Fruit fly (Drosophila melanogaster) whole organism, embryonic: ENCODE measurements around the gene Usp1.

Source experiments
- Aef1 ChIP-seq: fragments of 200-800 bp; sonication (Bioruptor generic); IDR thresholded peaks from 3 replicates; pipeline ENCODE4 v1.3.6; 2022; ENCODE audit warnings: missing biosample characterization, missing genetic modification characterization
- Atf3 ChIP-seq: fragments of 200-800 bp; sonication (Bioruptor generic); optimal IDR thresholded peaks from 3 replicates; lab custom pipeline; 2016; ENCODE audit warnings: missing biosample characterization, missing genetic modification characterization
- Awh ChIP-seq: fragments of 200-800 bp; sonication (Bioruptor generic); IDR thresholded peaks from 2 replicates; pipeline ENCODE4, ENCODE4 v1.3.6; 2022; ENCODE audit warnings: missing biosample characterization, missing genetic modification characterization
- CG10321 ChIP-seq: fragments of 200-800 bp; sonication (Bioruptor generic); IDR thresholded peaks from 2 replicates; pipeline ENCODE4 v1.3.6; 2022; ENCODE audit warnings: missing biosample characterization, missing genetic modification characterization
- CG11247 ChIP-seq: fragments of 200-800 bp; sonication (Bioruptor generic); IDR thresholded peaks from 2 replicates; pipeline ENCODE4 v1.3.6; 2022; ENCODE audit warnings: missing biosample characterization, missing genetic modification characterization
- CG11456 ChIP-seq: fragments of 200-800 bp; sonication (Bioruptor generic); IDR thresholded peaks from 3 replicates; pipeline ENCODE4 v1.3.6; 2022; ENCODE audit warnings: missing biosample characterization, missing genetic modification characterization
- CG11695 ChIP-seq: fragments of 200-800 bp; sonication (Bioruptor generic); IDR thresholded peaks from 3 replicates; pipeline ENCODE4 v1.3.6; 2022; ENCODE audit warnings: missing biosample characterization, missing genetic modification characterization
- CG12071 ChIP-seq: fragments of 200-800 bp; sonication (Bioruptor generic); optimal IDR thresholded peaks from 3 replicates; lab custom pipeline; 2018; ENCODE audit warnings: missing biosample characterization, mild to moderate bottlenecking, missing genetic modification characterization
- CG12659 ChIP-seq: fragments of 200-800 bp; sonication (Bioruptor generic); optimal IDR thresholded peaks from 3 replicates; lab custom pipeline; 2017; ENCODE audit warnings: mild to moderate bottlenecking, missing biosample characterization, missing genetic modification reagents, missing genetic modification characterization
- CG14050 ChIP-seq: fragments of 200-800 bp; sonication (Bioruptor generic); IDR thresholded peaks from 3 replicates; pipeline ENCODE4 v1.3.6; 2022; ENCODE audit warnings: missing biosample characterization, missing genetic modification characterization
- CG14710 ChIP-seq: fragments of 200-800 bp; sonication (Bioruptor generic); optimal IDR thresholded peaks from 3 replicates; lab custom pipeline; 2019; ENCODE audit warnings: missing biosample characterization, mild to moderate bottlenecking, missing genetic modification characterization, moderate library complexity
- CG15269 ChIP-seq: fragments of 200-800 bp; sonication (Bioruptor generic); optimal IDR thresholded peaks from 2 replicates; lab custom pipeline; 2018; ENCODE audit warnings: missing biosample characterization, mild to moderate bottlenecking, missing genetic modification characterization, moderate library complexity
- CG2120 ChIP-seq: fragments of 200-800 bp; sonication (Bioruptor generic); optimal IDR thresholded peaks from 3 replicates; lab custom pipeline; 2016; ENCODE audit warnings: missing biosample characterization, missing genetic modification characterization
- CG30020 ChIP-seq: fragments of 200-800 bp; optimal IDR thresholded peaks from 2 replicates; lab custom pipeline; 2019; ENCODE audit warnings: missing biosample characterization, mild to moderate bottlenecking, missing genetic modification characterization, moderate library complexity
- CG4404 ChIP-seq: fragments of 200-800 bp; sonication (Bioruptor generic); IDR thresholded peaks from 2 replicates; pipeline ENCODE4 v1.3.6; 2022; ENCODE audit warnings: missing biosample characterization, missing genetic modification characterization
- CG6654 ChIP-seq: fragments of 200-800 bp; sonication (Bioruptor generic); optimal IDR thresholded peaks from 2 replicates; lab custom pipeline; 2017; ENCODE audit warnings: missing biosample characterization, mild to moderate bottlenecking, missing genetic modification characterization
- CG9609 ChIP-seq: fragments of 200-800 bp; sonication (Bioruptor generic); optimal IDR thresholded peaks from 3 replicates; lab custom pipeline; 2016; ENCODE audit warnings: missing biosample characterization, missing genetic modification characterization
- CkIIα-i1 ChIP-seq: fragments of 200-800 bp; sonication (Bioruptor generic); IDR thresholded peaks from 2 replicates; pipeline ENCODE4 v1.3.6; 2022; ENCODE audit warnings: missing biosample characterization, missing genetic modification characterization
- D ChIP-seq, 2 experiments: fragments of 200-800 bp in 1 of 2; fragments of >200 bp in 1 of 2; sonication (Bioruptor generic) in 1 of 2; optimal IDR thresholded peaks; 2 replicates in 1 of 2; 3 replicates in 1 of 2; lab custom pipeline; 2017; ENCODE audit warnings: mild to moderate bottlenecking in 1 of 2, missing biosample characterization in 1 of 2, missing genetic modification characterization in 1 of 2, missing genetic modification reagents in 1 of 2
- D19B ChIP-seq: fragments of 200-800 bp; sonication (Bioruptor generic); optimal IDR thresholded peaks from 2 replicates; lab custom pipeline; 2017; ENCODE audit warnings: missing biosample characterization, mild to moderate bottlenecking, missing genetic modification characterization
- Fer1 ChIP-seq: fragments of 200-800 bp; sonication (Bioruptor generic); optimal IDR thresholded peaks from 2 replicates; lab custom pipeline; 2017; ENCODE audit warnings: missing biosample characterization, mild to moderate bottlenecking, missing genetic modification characterization
- HLH54F ChIP-seq: fragments of 200-800 bp; sonication (Bioruptor generic); optimal IDR thresholded peaks from 3 replicates; lab custom pipeline; 2016; ENCODE audit warnings: missing biosample characterization, missing genetic modification characterization
- HLHmδ ChIP-seq: fragments of 200-800 bp; sonication (Bioruptor generic); optimal IDR thresholded peaks from 2 replicates; lab custom pipeline; 2018; ENCODE audit warnings: missing biosample characterization, mild to moderate bottlenecking, missing genetic modification characterization, moderate library complexity
- MBD-R2 ChIP-seq: fragments of 200-800 bp; sonication (Bioruptor generic); IDR thresholded peaks from 2 replicates; pipeline ENCODE4 v1.3.6; 2022; ENCODE audit warnings: missing biosample characterization, missing genetic modification characterization
- MTF-1 ChIP-seq: fragments of 200-800 bp; sonication (Bioruptor generic); optimal IDR thresholded peaks from 2 replicates; lab custom pipeline; 2018; ENCODE audit warnings: missing biosample characterization, mild to moderate bottlenecking, missing genetic modification characterization, borderline replicate concordance
- Med ChIP-seq: fragments of 200-800 bp; sonication (Bioruptor generic); peaks from one replicate; lab custom pipeline; 2016; ENCODE audit warnings: missing biosample characterization, missing genetic modification characterization, mild to moderate bottlenecking, inconsistent platforms, moderate library complexity
- Nf-YB ChIP-seq: fragments of 200-800 bp; sonication (Bioruptor generic); optimal IDR thresholded peaks from 3 replicates; lab custom pipeline; 2019; ENCODE audit warnings: missing biosample characterization, mild to moderate bottlenecking, missing genetic modification characterization, moderate library complexity
- Nf-YC ChIP-seq: fragments of 200-800 bp; optimal IDR thresholded peaks from 3 replicates; lab custom pipeline; 2019; ENCODE audit warnings: missing biosample characterization, mild to moderate bottlenecking, missing genetic modification characterization, moderate library complexity
- Scr ChIP-seq: fragments of 200-800 bp; sonication (Bioruptor generic); IDR thresholded peaks from 2 replicates; pipeline ENCODE4 v1.3.6; 2022; ENCODE audit warnings: missing biosample characterization, missing genetic modification characterization; ENCODE audit not compliant: partially characterized antibody
- az2 ChIP-seq: fragments of 200-800 bp; sonication (Bioruptor generic); optimal IDR thresholded peaks from 3 replicates; lab custom pipeline; 2016; ENCODE audit warnings: missing biosample characterization, missing genetic modification characterization
- btn ChIP-seq: fragments of 200-800 bp; sonication (Bioruptor generic); optimal IDR thresholded peaks from 2 replicates; lab custom pipeline; 2016; ENCODE audit warnings: missing biosample characterization, missing genetic modification characterization
- cg ChIP-seq: fragments of 200-800 bp; sonication (Bioruptor generic); optimal IDR thresholded peaks from 3 replicates; lab custom pipeline; 2019; ENCODE audit warnings: missing biosample characterization, mild to moderate bottlenecking, missing genetic modification characterization, moderate library complexity
- chinmo ChIP-seq: fragments of 200-800 bp; sonication (Bioruptor generic); IDR thresholded peaks from 4 replicates; pipeline ENCODE4 v1.3.6; 2022; ENCODE audit warnings: missing biosample characterization, missing genetic modification characterization; ENCODE audit not compliant: partially characterized antibody
- chn ChIP-seq: fragments of 200-800 bp; sonication (Bioruptor generic); optimal IDR thresholded peaks from 2 replicates; lab custom pipeline; 2016; ENCODE audit warnings: missing biosample characterization, missing genetic modification characterization
- croc ChIP-seq: fragments of 200-800 bp; sonication (Bioruptor generic); conservative IDR thresholded peaks from 3 replicates; pipeline ENCODE4 v1.3.6; 2022; ENCODE audit warnings: missing biosample characterization, missing genetic modification characterization
- dati ChIP-seq: fragments of 200-800 bp; sonication (Bioruptor generic); IDR thresholded peaks from 2 replicates; pipeline ENCODE4 v1.3.6; 2022; ENCODE audit warnings: missing biosample characterization, missing genetic modification characterization
- ewg ChIP-seq: fragments of 200-800 bp; sonication (Bioruptor generic); optimal IDR thresholded peaks from 3 replicates; lab custom pipeline; 2017; ENCODE audit warnings: mild to moderate bottlenecking, missing biosample characterization, missing genetic modification reagents, missing genetic modification characterization
- gsb ChIP-seq: fragments of 200-800 bp; sonication (Bioruptor generic); IDR thresholded peaks from 2 replicates; pipeline ENCODE4 v1.3.6; 2022; ENCODE audit warnings: missing biosample characterization, missing genetic modification characterization
- h ChIP-seq: fragments of >200 bp; optimal IDR thresholded peaks from 2 replicates; lab custom pipeline; 2017
- her ChIP-seq: fragments of 200-800 bp; sonication (Bioruptor generic); optimal IDR thresholded peaks from 2 replicates; lab custom pipeline; 2016; ENCODE audit warnings: missing biosample characterization, missing genetic modification characterization
- ind ChIP-seq: fragments of 200-800 bp; sonication (Bioruptor generic); optimal IDR thresholded peaks from 3 replicates; lab custom pipeline; 2016; ENCODE audit warnings: missing biosample characterization, missing genetic modification characterization
- klu ChIP-seq: fragments of 200-800 bp; sonication (Bioruptor generic); IDR thresholded peaks from 2 replicates; pipeline ENCODE4 v1.3.6; 2022; ENCODE audit warnings: missing biosample characterization, missing genetic modification characterization
- luna ChIP-seq: fragments of 200-800 bp; sonication (Bioruptor generic); optimal IDR thresholded peaks from 2 replicates; lab custom pipeline; 2016; ENCODE audit warnings: missing biosample characterization, missing genetic modification characterization
- mld ChIP-seq: fragments of 200-800 bp; sonication (Bioruptor generic); IDR thresholded peaks from 3 replicates; pipeline ENCODE4 v1.3.6; 2022; ENCODE audit warnings: missing biosample characterization, missing genetic modification characterization; ENCODE audit not compliant: partially characterized antibody
- pum ChIP-seq: fragments of 200-800 bp; sonication (Bioruptor generic); optimal IDR thresholded peaks from 2 replicates; lab custom pipeline; 2016; ENCODE audit warnings: missing biosample characterization, missing genetic modification characterization
- sens ChIP-seq: fragments of 200-800 bp; sonication (Bioruptor generic); peaks from one replicate; lab custom pipeline; 2016; ENCODE audit warnings: missing biosample characterization, missing genetic modification characterization
- sisA ChIP-seq: fragments of 200-800 bp; sonication (Bioruptor generic); IDR thresholded peaks from 2 replicates; pipeline ENCODE4 v1.3.6; 2022; ENCODE audit warnings: missing biosample characterization, missing genetic modification characterization
- wek ChIP-seq: fragments of 200-800 bp; sonication (Bioruptor generic); optimal IDR thresholded peaks from 3 replicates; lab custom pipeline; 2018; ENCODE audit warnings: missing biosample characterization, mild to moderate bottlenecking, missing genetic modification characterization, moderate library complexity

The Usp1 gene

DNA sequence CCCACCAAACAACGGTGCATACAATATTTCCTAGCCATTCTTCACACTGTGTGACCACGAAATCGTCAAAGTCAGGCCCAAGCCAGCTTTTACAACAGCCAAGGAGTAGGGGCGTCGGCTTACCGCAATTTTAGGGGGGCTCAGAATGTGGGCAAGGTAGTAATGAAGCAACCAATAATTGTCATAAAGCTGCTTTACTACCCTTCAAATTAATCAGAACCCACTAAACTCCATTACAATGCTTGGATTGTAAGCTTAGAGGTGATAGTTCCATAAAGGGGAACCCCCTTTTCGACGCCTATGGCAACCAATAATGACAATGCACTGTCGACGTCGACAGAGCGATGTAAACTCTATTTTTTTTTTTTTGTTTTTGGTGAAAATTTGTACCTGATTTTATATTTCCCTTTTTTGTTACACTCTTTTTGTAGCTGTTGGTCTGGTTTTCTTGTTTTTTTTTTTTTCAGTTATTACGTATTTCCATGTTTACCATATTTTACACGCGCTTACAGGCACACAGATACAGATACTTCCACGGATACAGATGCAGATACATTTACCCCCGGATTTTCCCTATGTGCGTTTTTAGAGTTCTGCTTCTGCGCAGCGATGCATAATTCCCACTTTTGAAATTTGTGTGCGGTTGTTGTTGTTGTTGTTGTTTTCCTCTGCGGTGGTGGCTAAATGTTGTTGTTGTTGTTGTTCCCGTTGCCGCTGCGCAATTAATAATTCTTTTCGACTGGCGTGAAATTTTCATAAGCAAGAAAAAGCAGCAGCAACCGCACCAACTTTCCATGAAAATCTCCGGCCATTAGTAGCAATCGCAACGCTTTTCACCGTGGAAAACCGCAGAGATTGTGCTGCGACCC, 24.1 kb upstream of the Usp1 start (continued):
- peak; percentile 32; the same call in 1 of the 2 replicates for TF ChIP-seq CG11247
- peak; percentile 65 for TF ChIP-seq Fer1 (GFP tag; lab: Kevin White, UChicago)
- TF ChIP-seq sisA (GFP tag; lab: Robert Waterston, UW) = peak; percentile 83
- TF ChIP-seq CG11695 = peak; percentile 65; the same call in 2 of the 3 replicates
- no peak for TF ChIP-seq chinmo (GFP tag; lab: Robert Waterston, UW)
- 0 out of 2 replicates have a peak, but pooled peaks have one; percentile 22 for TF ChIP-seq gsb (GFP tag; lab: Robert Waterston, UW)
- TF ChIP-seq CG6654 (GFP tag; lab: Kevin White, UChicago) = peak; percentile 59
- TF ChIP-seq sens (GFP tag; lab: Kevin White, UChicago) = peak; percentile 97
- no peak for TF ChIP-seq CG10321
- peak; percentile 91 for TF ChIP-seq Med
- TF ChIP-seq MTF-1 (GFP tag; lab: Kevin White, UChicago) = no peak
- peak; percentile 80 for TF ChIP-seq CG15269 (tag; lab: Kevin White, UChicago)
- TF ChIP-seq cg = peak; percentile 54
- TF ChIP-seq chn (GFP tag; lab: Kevin White, UChicago) = peak; percentile 73
- TF ChIP-seq CG9609 = peak; percentile 72
- peak; percentile 25 for TF ChIP-seq HLH54F (GFP tag; lab: Kevin White, UChicago)
- peak; percentile 35; the same call in 1 of the 2 replicates for TF ChIP-seq CG4404 (GFP tag; lab: Robert Waterston, UW)
- no peak for TF ChIP-seq mld (GFP tag; lab: Robert Waterston, UW)
- TF ChIP-seq luna = no peak
- TF ChIP-seq her (GFP tag; lab: Kevin White, UChicago) = peak; percentile 58
- peak; percentile 80 for TF ChIP-seq pum (GFP tag; lab: Kevin White, UChicago)
- no peak for TF ChIP-seq D (optimal IDR thresholded peaks at IDR 0.05; lab: Kevin White, UChicago)
- peak; percentile 87 for TF ChIP-seq D (GFP tag; optimal IDR thresholded peaks at IDR 0.05; lab: Kevin White, UChicago)
- peak; percentile 29 for TF ChIP-seq wek (GFP tag; lab: Kevin White, UChicago)
- peak; percentile 79 for TF ChIP-seq ind (GFP tag; lab: Kevin White, UChicago)
- TF ChIP-seq CG30020 (tag; lab: Kevin White, UChicago) = peak; percentile 1
- TF ChIP-seq dati (GFP tag; lab: Robert Waterston, UW) = peak; percentile 43; the same call in 1 of the 2 replicates
- TF ChIP-seq MBD-R2 (GFP tag; lab: Robert Waterston, UW) = no peak
- TF ChIP-seq btn (GFP tag; lab: Kevin White, UChicago) = peak; percentile 69
- peak; percentile 39 for TF ChIP-seq Nf-YC (tag; lab: Kevin White, UChicago)
- TF ChIP-seq Nf-YB = peak; percentile 46
- TF ChIP-seq CG12659 (GFP tag; lab: Kevin White, UChicago) = peak; percentile 63
- TF ChIP-seq klu (GFP tag; lab: Robert Waterston, UW) = 0 out of 2 replicates have a peak, but pooled peaks have one; percentile 7
- TF ChIP-seq CG12071 = peak; percentile 76
- 0 out of 3 replicates have a peak, but pooled peaks have one; percentile 61 for TF ChIP-seq CG11456 (GFP tag; lab: Robert Waterston, UW)
- TF ChIP-seq az2 (GFP tag; lab: Kevin White, UChicago) = peak; percentile 78
- no peak for TF ChIP-seq Scr (GFP tag; lab: Robert Waterston, UW)
- TF ChIP-seq ewg = peak; percentile 68
- TF ChIP-seq Aef1 (GFP tag; lab: Robert Waterston, UW) = peak; percentile 37; the same call in 1 of the 3 replicates
- TF ChIP-seq h (lab: Kevin White, UChicago) = no peak
- peak; percentile 15 for TF ChIP-seq CG2120 (GFP tag; lab: Kevin White, UChicago)
- TF ChIP-seq CkIIα-i1 (GFP tag; lab: Robert Waterston, UW) = no peak
- peak; percentile 80 for TF ChIP-seq CG14710 (tag; lab: Kevin White, UChicago)
- TF ChIP-seq D19B (GFP tag; lab: Kevin White, UChicago) = peak; percentile 6
- TF ChIP-seq Awh (GFP tag; lab: Robert Waterston, UW) = peak; percentile 71; the same call in 1 of the 2 replicates
- peak; percentile 59 for TF ChIP-seq Atf3
- no peak for TF ChIP-seq HLHmδ
- TF ChIP-seq croc (GFP tag; lab: Robert Waterston, UW) = peak; percentile 78
- TF ChIP-seq CG14050 (GFP tag; lab: Robert Waterston, UW) = peak; percentile 72
